Worm (Caenorhabditis elegans) whole organism, L4 larva: ENCODE measurements around the gene haao-1.

Experiments used
- F26F4.8 ChIP-seq: fragments of 200-800 bp; sonication (Bioruptor generic); conservative IDR thresholded peaks from 2 replicates; pipeline ENCODE4 v1.3.6; 2022; ENCODE audit warnings: missing genetic modification characterization, missing compliant biosample characterization
- F37D6.2 ChIP-seq: sonication (generic microtip); optimal IDR thresholded peaks from 2 replicates; lab custom pipeline; 2016; ENCODE audit warnings: mild to moderate bottlenecking, missing genetic modification characterization, missing compliant biosample characterization
- F49E8.2 ChIP-seq: sonication (generic microtip); optimal IDR thresholded peaks from 2 replicates; lab custom pipeline; 2016; ENCODE audit warnings: missing compliant biosample characterization, mild to moderate bottlenecking, missing genetic modification characterization, borderline replicate concordance
- T20F7.1 ChIP-seq: fragments of 200-800 bp; sonication (Bioruptor generic); optimal IDR thresholded peaks from 2 replicates; lab custom pipeline; 2018; ENCODE audit warnings: mild to moderate bottlenecking, missing genetic modification characterization, missing compliant biosample characterization
- T26A8.4 ChIP-seq: fragments of 200-800 bp; sonication (Bioruptor generic); IDR thresholded peaks from 2 replicates; pipeline ENCODE4 v1.3.6; 2022; ENCODE audit warnings: missing genetic modification characterization, missing compliant biosample characterization
- Y48G9A.11 ChIP-seq: fragments of 200-800 bp; sonication (Bioruptor generic); IDR thresholded peaks from 2 replicates; pipeline ENCODE4 v1.3.6; 2022; ENCODE audit warnings: missing genetic modification reagents, missing genetic modification characterization, missing compliant biosample characterization
- ZK546.5 ChIP-seq, 2 experiments: sonication (generic microtip); optimal IDR thresholded peaks; 2 replicates each; lab custom pipeline; 2017; ENCODE audit warnings: missing biosample characterization in 2 of 2, missing genetic modification characterization in 2 of 2
- aha-1 ChIP-seq: fragments of 150-350 bp; peaks from one replicate; lab custom pipeline; 2014; ENCODE audit warnings: missing biosample characterization, missing genetic modification characterization
- aly-2 ChIP-seq: sonication (generic microtip); optimal IDR thresholded peaks from 2 replicates; lab custom pipeline; 2018; ENCODE audit warnings: missing biosample characterization, missing genetic modification characterization
- ama-1 ChIP-seq: fragments of 150-350 bp; optimal IDR thresholded peaks from 2 replicates; lab custom pipeline; 2014; ENCODE audit warnings: inconsistent platforms, mixed read lengths
- ceh-32 ChIP-seq: sonication (generic microtip); optimal IDR thresholded peaks from 2 replicates; lab custom pipeline; 2016; ENCODE audit warnings: mild to moderate bottlenecking, missing genetic modification characterization, missing compliant biosample characterization; ENCODE audit not compliant: poor library complexity
- ceh-44 ChIP-seq: fragments of 200-800 bp; sonication (Bioruptor generic); IDR thresholded peaks from 2 replicates; pipeline ENCODE4 v1.3.6; 2022; ENCODE audit warnings: missing genetic modification reagents, missing genetic modification characterization, missing compliant biosample characterization
- ceh-62 ChIP-seq: sonication (generic microtip); optimal IDR thresholded peaks from 2 replicates; lab custom pipeline; 2017; ENCODE audit warnings: missing biosample characterization, missing genetic modification characterization
- ceh-82 ChIP-seq: sonication (generic microtip); optimal IDR thresholded peaks from 2 replicates; lab custom pipeline; 2017; ENCODE audit warnings: missing biosample characterization, missing genetic modification characterization
- ces-1 ChIP-seq: fragments of 150-350 bp; sonication (generic microtip); optimal IDR thresholded peaks from 4 replicates; lab custom pipeline; 2014; ENCODE audit warnings: missing biosample characterization, missing genetic modification reagents, missing genetic modification characterization
- cey-2 ChIP-seq: sonication (generic microtip); optimal IDR thresholded peaks from 3 replicates; lab custom pipeline; 2017; ENCODE audit warnings: missing genetic modification characterization, mild to moderate bottlenecking, missing compliant biosample characterization, antibody characterized with exemption, borderline replicate concordance; ENCODE audit not compliant: insufficient read depth
- daf-12 ChIP-seq: fragments of 150-350 bp; optimal IDR thresholded peaks from 2 replicates; lab custom pipeline; 2014; ENCODE audit warnings: missing biosample characterization, missing genetic modification reagents, missing genetic modification characterization
- daf-19 ChIP-seq: fragments of 200-800 bp; sonication (Bioruptor generic); conservative IDR thresholded peaks from 2 replicates; pipeline ENCODE4 v1.3.6; 2022; ENCODE audit warnings: missing genetic modification characterization, missing compliant biosample characterization
- daf-8 ChIP-seq: fragments of 200-800 bp; sonication (Bioruptor generic); IDR thresholded peaks from 2 replicates; pipeline ENCODE4 v1.3.6; 2022; ENCODE audit warnings: missing genetic modification characterization, missing compliant biosample characterization
- dmd-6 ChIP-seq: fragments of 200-800 bp; sonication (Bioruptor generic); IDR thresholded peaks from 2 replicates; pipeline ENCODE4 v1.3.6; 2022; ENCODE audit warnings: missing genetic modification reagents, missing genetic modification characterization, missing compliant biosample characterization
- duxl-1 ChIP-seq: sonication (generic microtip); optimal IDR thresholded peaks from 2 replicates; lab custom pipeline; 2016; ENCODE audit warnings: mild to moderate bottlenecking, missing genetic modification characterization, moderate library complexity, missing compliant biosample characterization; ENCODE audit not compliant: poor library complexity
- egl-27 ChIP-seq: sonication (generic microtip); optimal IDR thresholded peaks from 3 replicates; lab custom pipeline; 2017; ENCODE audit warnings: missing biosample characterization, missing genetic modification reagents, missing genetic modification characterization
- hlh-11 ChIP-seq: fragments of 200-800 bp; sonication (Bioruptor generic); optimal IDR thresholded peaks from 2 replicates; lab custom pipeline; 2018; ENCODE audit warnings: mild to moderate bottlenecking, missing genetic modification characterization, missing compliant biosample characterization
- hmg-1.1 ChIP-seq: fragments of 200-800 bp; sonication (Bioruptor generic); IDR thresholded peaks from 2 replicates; pipeline ENCODE4 v1.3.6; 2022; ENCODE audit warnings: missing genetic modification reagents, missing genetic modification characterization, missing compliant biosample characterization
- lim-7 ChIP-seq: fragments of 200-800 bp; sonication (Bioruptor generic); IDR thresholded peaks from 2 replicates; pipeline ENCODE4 v1.3.6; 2022; ENCODE audit warnings: missing genetic modification characterization, missing compliant biosample characterization
- lin-1 ChIP-seq: fragments of 200-800 bp; sonication (Bioruptor generic); IDR thresholded peaks from 2 replicates; pipeline ENCODE4 v1.3.6; 2022; ENCODE audit warnings: missing genetic modification reagents, missing genetic modification characterization, missing compliant biosample characterization
- lir-3 ChIP-seq: sonication (generic microtip); optimal IDR thresholded peaks from 2 replicates; lab custom pipeline; 2016; ENCODE audit warnings: mild to moderate bottlenecking, missing genetic modification characterization, missing compliant biosample characterization
- lsy-2 ChIP-seq, 2 experiments: fragments of 150-350 bp in 1 of 2; sonication (generic microtip) in 1 of 2; optimal IDR thresholded peaks; 2 replicates each; lab custom pipeline; 2014 to 2017; ENCODE audit warnings: missing biosample characterization in 2 of 2, missing genetic modification characterization in 2 of 2
- madf-5 ChIP-seq, 2 experiments: fragments of 200-800 bp; sonication (Bioruptor generic); IDR thresholded peaks; 2 replicates each; pipeline ENCODE4 v1.3.6; 2022; ENCODE audit warnings: missing compliant biosample characterization in 2 of 2, missing genetic modification characterization in 2 of 2
- mdl-1 ChIP-seq, 2 experiments: fragments of 150-350 bp in 1 of 2; sonication (generic microtip) in 1 of 2; optimal IDR thresholded peaks; 2 replicates each; lab custom pipeline; 2014 to 2017; ENCODE audit warnings: missing biosample characterization in 2 of 2, missing genetic modification characterization in 2 of 2
- mdt-29 ChIP-seq: fragments of 200-800 bp; sonication (Bioruptor generic); IDR thresholded peaks from 2 replicates; pipeline ENCODE4 v1.3.6; 2022; ENCODE audit warnings: missing genetic modification reagents, missing genetic modification characterization, missing compliant biosample characterization
- mep-1 ChIP-seq: fragments of 150-350 bp; sonication (generic microtip); optimal IDR thresholded peaks from 3 replicates; lab custom pipeline; 2014; ENCODE audit warnings: missing biosample characterization, missing genetic modification characterization
- mxl-2 ChIP-seq: fragments of 200-800 bp; sonication (Bioruptor generic); conservative IDR thresholded peaks from 2 replicates; pipeline ENCODE4 v1.3.6; 2022; ENCODE audit warnings: missing genetic modification reagents, missing genetic modification characterization, missing compliant biosample characterization
- nhr-111 ChIP-seq: fragments of 200-800 bp; sonication (Bioruptor generic); optimal IDR thresholded peaks from 2 replicates; lab custom pipeline; 2018; ENCODE audit warnings: mild to moderate bottlenecking, missing genetic modification characterization, missing compliant biosample characterization
- nhr-76 ChIP-seq: fragments of 150-350 bp; optimal IDR thresholded peaks from 2 replicates; lab custom pipeline; 2014; ENCODE audit warnings: missing biosample characterization, missing genetic modification characterization
- nhr-77 ChIP-seq: fragments of 150-350 bp; optimal IDR thresholded peaks from 2 replicates; lab custom pipeline; 2014; ENCODE audit warnings: missing biosample characterization, missing genetic modification characterization
- pha-4 ChIP-seq, 2 experiments: fragments of 150-350 bp in 1 of 2; fragments of 200-800 bp in 1 of 2; sonication (Bioruptor generic) in 1 of 2; IDR thresholded peaks in 1 of 2; optimal IDR thresholded peaks in 1 of 2; 2 replicates each; pipeline versions ENCODE4 v1.3.6 to Lab custom; 2014 to 2022; ENCODE audit warnings: missing genetic modification characterization in 2 of 2, missing genetic modification reagents in 2 of 2, missing biosample characterization in 1 of 2, missing compliant biosample characterization in 1 of 2
- php-3 ChIP-seq: fragments of 200-800 bp; sonication (Bioruptor generic); IDR thresholded peaks from 2 replicates; pipeline ENCODE4 v1.3.6; 2022; ENCODE audit warnings: missing genetic modification reagents, missing genetic modification characterization, missing compliant biosample characterization
- pqm-1 ChIP-seq: sonication (generic microtip); optimal IDR thresholded peaks from 2 replicates; lab custom pipeline; 2017; ENCODE audit warnings: missing biosample characterization, missing genetic modification characterization
- saeg-2 ChIP-seq: fragments of 200-800 bp; sonication (Bioruptor generic); IDR thresholded peaks from 2 replicates; pipeline ENCODE4 v1.3.6; 2022; ENCODE audit warnings: missing genetic modification reagents, missing genetic modification characterization, missing compliant biosample characterization
- skn-1 ChIP-seq: fragments of 150-350 bp; optimal IDR thresholded peaks from 2 replicates; lab custom pipeline; 2014; ENCODE audit warnings: missing biosample characterization, missing genetic modification characterization
- snpc-4 ChIP-seq: fragments of 150-350 bp; optimal IDR thresholded peaks from 2 replicates; lab custom pipeline; 2014; ENCODE audit warnings: missing biosample characterization, missing genetic modification characterization
- spr-3 ChIP-seq: fragments of 200-800 bp; sonication (Bioruptor generic); optimal IDR thresholded peaks from 2 replicates; lab custom pipeline; 2018; ENCODE audit warnings: mild to moderate bottlenecking, missing genetic modification characterization, missing compliant biosample characterization
- vab-7 ChIP-seq: fragments of 200-800 bp; sonication (Bioruptor generic); IDR thresholded peaks from 2 replicates; pipeline ENCODE4 v1.3.6; 2022; ENCODE audit warnings: missing genetic modification reagents, missing genetic modification characterization, missing compliant biosample characterization
- zfp-3 ChIP-seq: fragments of 200-800 bp; sonication (Bioruptor generic); conservative IDR thresholded peaks from 2 replicates; pipeline ENCODE4 v1.3.6; 2022; ENCODE audit warnings: missing genetic modification reagents, missing genetic modification characterization, missing compliant biosample characterization

haao-1 gene

ce11 chrV:9539638-9540037, 34.9 kb downstream of the haao-1 start, which contains the start of gene C50F4.12:
C50F4.12 (minus strand) TSS chrV:9539738.
- TF ChIP-seq aha-1 (tag; lab: Kevin White, UChicago) (no peak), ceh-82 (tag; lab: Kevin White, UChicago) (no peak), dmd-6 (no peak), lin-1 (no peak), spr-3 (GFP tag; lab: Kevin White, UChicago) (no peak), saeg-2 (no peak), duxl-1 (tag; lab: Kevin White, UChicago) (no peak), ZK546.5 (tag; optimal IDR thresholded peaks at IDR 0.05; lab: Kevin White, UChicago) (no peak), daf-19 (GFP tag; lab: Robert Waterston, UW) (no peak)

- TF ChIP-seq pqm-1 (tag; lab: Kevin White, UChicago) (no peak), nhr-111 (GFP tag; lab: Kevin White, UChicago) (no peak), F26F4.8 (GFP tag; lab: Robert Waterston, UW) (no peak), egl-27 (tag; lab: Kevin White, UChicago) (no peak), lim-7 (no peak), mdt-29 (GFP tag; lab: Robert Waterston, UW) (no peak), vab-7 (GFP tag; lab: Robert Waterston, UW) (no peak), aly-2 (tag; lab: Kevin White, UChicago) (no peak), hmg-1.1 (GFP tag; lab: Robert Waterston, UW) (no peak), mxl-2 (GFP tag; lab: Robert Waterston, UW) (no peak), lir-3 (tag; lab: Kevin White, UChicago) (no peak), php-3 (GFP tag; lab: Robert Waterston, UW) (no peak), spr-3 (GFP tag; lab: Kevin White, UChicago) (no peak), ceh-62 (tag; lab: Kevin White, UChicago) (no peak), snpc-4 (no peak), madf-5 (GFP tag; IDR thresholded peaks at IDR 0.05; lab: Robert Waterston, UW) (no peak), nhr-76 (no peak), zfp-3 (GFP tag; lab: Robert Waterston, UW) (no peak)
Measured at ce11 chrV:9541506-9541905, 36.8 kb downstream of the haao-1 start, which contains the start of gene C50F4.16. C50F4.16 (minus strand) TSS chrV:9541606.

ce11 chrV:9544176-9544632, 39.5 kb downstream of the haao-1 start, which contains the start of gene mdf-1:
mdf-1 (minus strand) TSS chrV:9544226.
- TF ChIP-seq ZK546.5 (tag; optimal IDR thresholded peaks at IDR 0.05; lab: Kevin White, UChicago) (no peak), T26A8.4 (peak; percentile 60; the same call in 1 of the 2 replicates), zfp-3 (GFP tag; lab: Robert Waterston, UW) (no peak), daf-12 (tag; lab: Kevin White, UChicago) (no peak), php-3 (GFP tag; lab: Robert Waterston, UW) (no peak), ceh-44 (GFP tag; lab: Robert Waterston, UW) (no peak), cey-2 (no peak), ceh-62 (tag; lab: Kevin White, UChicago) (no peak), duxl-1 (tag; lab: Kevin White, UChicago) (no peak), mep-1 (tag; lab: Kevin White, UChicago) (peak; percentile 90), lir-3 (tag; lab: Kevin White, UChicago) (no peak), F37D6.2 (tag; lab: Kevin White, UChicago) (peak; percentile 23), lsy-2 (tag; optimal IDR thresholded peaks at IDR 0.05; lab: Kevin White, UChicago) (peak; percentile 21 to 86), F49E8.2 (tag; lab: Kevin White, UChicago) (no peak), mdt-29 (GFP tag; lab: Robert Waterston, UW) (no peak), ceh-32 (no peak), daf-8 (GFP tag; lab: Robert Waterston, UW) (no peak), mdl-1 (tag; optimal IDR thresholded peaks at IDR 0.05; lab: Kevin White, UChicago) (no peak), ama-1 (lab: Kevin White, UChicago) (peak; percentile 84), Y48G9A.11 (GFP tag; lab: Robert Waterston, UW) (no peak), T20F7.1 (peak; percentile 63), vab-7 (GFP tag; lab: Robert Waterston, UW) (no peak), pqm-1 (tag; lab: Kevin White, UChicago) (no peak), hlh-11 (tag; lab: Kevin White, UChicago) (peak; percentile 64), nhr-76 (no peak), pha-4 (GFP tag; IDR thresholded peaks at IDR 0.05; lab: Robert Waterston, UW) (0 out of 2 replicates have a peak, but pooled peaks have one; percentile 43), pha-4 (tag; optimal IDR thresholded peaks at IDR 0.05; lab: Kevin White, UChicago) (peak; percentile 38), aly-2 (tag; lab: Kevin White, UChicago) (no peak), ces-1 (GFP tag; lab: Kevin White, UChicago) (no peak), nhr-111 (GFP tag; lab: Kevin White, UChicago) (no peak), nhr-77 (peak; percentile 82), skn-1 (tag; lab: Kevin White, UChicago) (no peak)
